Fruit fly (Drosophila melanogaster): ENCODE measurements around the gene sgg.
A peak's percentile ranks its signal among the peaks of the same experiment; 100 is the strongest.

sgg gene

DNA sequence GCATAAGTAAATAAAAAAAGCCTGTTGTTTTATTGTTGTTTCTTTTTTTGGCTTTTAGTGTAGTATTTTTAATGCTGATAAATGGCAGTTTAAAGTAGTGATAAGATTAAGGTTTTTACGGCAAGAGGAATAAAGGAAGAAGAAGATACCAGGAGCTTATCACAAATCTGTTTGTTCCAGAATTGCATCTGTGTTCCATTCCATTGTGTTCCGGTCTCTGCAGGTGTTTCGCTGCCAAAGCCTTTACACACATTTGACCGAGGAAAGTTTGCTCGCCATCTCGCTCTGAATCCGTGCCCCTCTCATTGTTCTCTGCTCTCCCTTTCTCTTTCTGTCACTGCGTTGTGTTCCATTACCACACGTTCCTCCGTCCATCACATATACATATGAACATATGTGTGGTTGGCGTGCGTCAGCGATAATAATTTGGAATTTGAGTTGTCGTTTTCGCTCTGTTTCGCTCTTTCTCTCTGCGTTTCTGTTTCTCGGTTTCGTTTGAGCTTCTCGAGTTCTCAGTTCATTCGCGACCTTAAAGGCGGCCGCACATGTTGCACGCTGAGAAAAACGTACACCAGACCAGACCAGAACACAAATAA lies 24.6 kb downstream of the sgg start (continued):
- TF ChIP-seq chinmo (GFP tag; IDR thresholded peaks at IDR 0.05; ENCODE audit: partially characterized antibody) (peak; percentile 93), CG3065 (GFP tag; optimal IDR thresholded peaks at IDR 0.05) (no peak), CG11695 (GFP tag; IDR thresholded peaks at IDR 0.05) (0 out of 3 replicates have a peak, but pooled peaks have one; percentile 22), sens-2 (GFP tag; IDR thresholded peaks at IDR 0.05) (no peak), Sox102F (GFP tag; optimal IDR thresholded peaks at IDR 0.05) (peak; percentile 69), CG34422 (GFP tag; IDR thresholded peaks at IDR 0.05) (no peak), kay (GFP tag; optimal IDR thresholded peaks at IDR 0.05) (peak; percentile 45)

DNA sequence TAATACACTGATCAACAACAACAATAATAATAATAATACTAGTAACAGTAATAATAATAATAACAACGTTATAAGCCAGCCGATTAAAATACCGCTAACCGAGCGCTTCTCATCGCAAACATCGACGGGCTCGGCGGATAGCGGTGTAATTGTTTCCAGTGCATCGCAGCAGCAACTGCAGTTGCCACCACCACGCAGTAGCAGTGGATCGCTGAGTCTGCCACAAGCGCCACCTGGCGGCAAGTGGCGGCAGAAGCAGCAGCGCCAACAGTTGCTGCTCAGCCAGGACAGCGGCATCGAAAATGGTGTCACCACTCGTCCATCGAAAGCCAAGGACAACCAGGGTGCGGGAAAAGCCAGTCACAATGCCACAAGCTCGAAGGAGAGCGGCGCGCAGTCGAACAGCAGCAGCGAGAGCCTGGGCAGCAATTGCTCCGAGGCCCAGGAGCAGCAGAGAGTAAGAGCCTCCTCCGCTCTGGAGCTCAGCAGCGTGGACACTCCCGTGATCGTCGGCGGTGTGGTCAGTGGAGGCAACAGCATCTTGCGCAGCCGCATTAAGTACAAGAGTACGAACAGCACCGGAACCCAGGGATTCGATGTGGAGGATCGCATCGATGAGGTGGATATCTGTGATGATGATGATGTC lies 25.8 kb downstream of the sgg start:
- TF ChIP-seq bsh (GFP tag; optimal IDR thresholded peaks at IDR 0.05) = peak in 1 of 2 experiments; percentile 8
- TF ChIP-seq CG2712 (tag; optimal IDR thresholded peaks at IDR 0.05) = peak; percentile 3
- TF ChIP-seq ci (GFP tag; IDR thresholded peaks at IDR 0.05) = peak; percentile 61; the same call in 2 of the 3 replicates
- peak; percentile 54 for TF ChIP-seq CG6254 (GFP tag; optimal IDR thresholded peaks at IDR 0.05)
- TF ChIP-seq Chrac-16 (GFP tag; optimal IDR thresholded peaks at IDR 0.05) = no peak
- TF ChIP-seq pfk (GFP tag; optimal IDR thresholded peaks at IDR 0.05) = peak; percentile 31
- no peak for TF ChIP-seq Blimp-1 (GFP tag; optimal IDR thresholded peaks at IDR 0.05)
- peak; percentile 5 for TF ChIP-seq CG10979 (tag; optimal IDR thresholded peaks at IDR 0.05)
- TF ChIP-seq nom (GFP tag; optimal IDR thresholded peaks at IDR 0.05) = peak; percentile 23
- no peak for TF ChIP-seq tin (GFP tag; optimal IDR thresholded peaks at IDR 0.05)
- TF ChIP-seq sqz (GFP tag; optimal IDR thresholded peaks at IDR 0.05) = no peak
- TF ChIP-seq sens-2 (GFP tag; IDR thresholded peaks at IDR 0.05) = 0 out of 2 replicates have a peak, but pooled peaks have one; percentile 18
- no peak for TF ChIP-seq D (optimal IDR thresholded peaks at IDR 0.05)
- TF ChIP-seq D (GFP tag; optimal IDR thresholded peaks at IDR 0.05) = no peak
- peak; percentile 49 for TF ChIP-seq HLHmδ (GFP tag; optimal IDR thresholded peaks at IDR 0.05)
- TF ChIP-seq ATbp (GFP tag; optimal IDR thresholded peaks at IDR 0.05) = peak; percentile 12
- TF ChIP-seq zf30C (GFP tag; optimal IDR thresholded peaks at IDR 0.05) = peak; percentile 61
- no peak for TF ChIP-seq Abd-B (GFP tag; optimal IDR thresholded peaks at IDR 0.05)
- peak; percentile 27 for TF ChIP-seq D19A (tag; optimal IDR thresholded peaks at IDR 0.05)
- TF ChIP-seq phol (tag; optimal IDR thresholded peaks at IDR 0.05) = peak; percentile 16
- TF ChIP-seq gem (tag; optimal IDR thresholded peaks at IDR 0.05) = peak; percentile 2
- TF ChIP-seq sens (GFP tag) = peak; percentile 79
- peak; percentile 58 for TF ChIP-seq Drgx (GFP tag; IDR thresholded peaks at IDR 0.05)
- TF ChIP-seq row (GFP tag; IDR thresholded peaks at IDR 0.05) = 0 out of 3 replicates have a peak, but pooled peaks have one; percentile 19
- peak; percentile 6 for TF ChIP-seq CG18262 (tag; optimal IDR thresholded peaks at IDR 0.05)
- 0 out of 3 replicates have a peak, but pooled peaks have one; percentile 3 for TF ChIP-seq zfh1 (GFP tag; IDR thresholded peaks at IDR 0.05)
- peak; percentile 37 for TF ChIP-seq onecut (GFP tag; IDR thresholded peaks at IDR 0.05)
- 0 out of 2 replicates have a peak, but pooled peaks have one; percentile 18 for TF ChIP-seq CG11247 (GFP tag; IDR thresholded peaks at IDR 0.05)
- peak; percentile 9 for TF ChIP-seq CG7839 (tag; optimal IDR thresholded peaks at IDR 0.05)
- TF ChIP-seq lov (optimal IDR thresholded peaks at IDR 0.05) = no peak
- TF ChIP-seq lov (GFP tag; IDR thresholded peaks at IDR 0.05) = 0 out of 3 replicates have a peak, but pooled peaks have one; percentile 50
- no peak for TF ChIP-seq CG10209 (GFP tag; optimal IDR thresholded peaks at IDR 0.05)
- no peak for TF ChIP-seq pho (GFP tag; optimal IDR thresholded peaks at IDR 0.05)
- 0 out of 2 replicates have a peak, but pooled peaks have one; percentile 26 for TF ChIP-seq CG31441 (GFP tag; IDR thresholded peaks at IDR 0.05)
- no peak for TF ChIP-seq Dad (GFP tag; optimal IDR thresholded peaks at IDR 0.05)
- TF ChIP-seq h (optimal IDR thresholded peaks at IDR 0.05) = peak; percentile 68
- TF ChIP-seq CG3838 (GFP tag; optimal IDR thresholded peaks at IDR 0.05) = no peak
- TF ChIP-seq nmo (GFP tag; optimal IDR thresholded peaks at IDR 0.05) = peak; percentile 16
- peak; percentile 19; the same call in 1 of the 2 replicates for TF ChIP-seq Xrp1 (GFP tag; IDR thresholded peaks at IDR 0.05)
- no peak for TF ChIP-seq sna (GFP tag; IDR thresholded peaks at IDR 0.05; ENCODE audit: partially characterized antibody)
- TF ChIP-seq CG10959 (GFP tag; IDR thresholded peaks at IDR 0.05) = 0 out of 2 replicates have a peak, but pooled peaks have one; percentile 23
- peak; percentile 88 for TF ChIP-seq CTCF (GFP tag; optimal IDR thresholded peaks at IDR 0.05)

Measured in whole organism, embryonic.